Fruit fly (Drosophila melanogaster): ENCODE measurements around the gene pho.

pho gene

dm6 chr4:1122658-1123606, 58.5 kb downstream of the pho start, which contains the start of gene Cals (continued):
- no peak for TF ChIP-seq mirr (GFP tag; optimal IDR thresholded peaks at IDR 0.05)
- TF ChIP-seq CG4617 (GFP tag; optimal IDR thresholded peaks at IDR 0.05; ENCODE audit: borderline replicate concordance) = peak; percentile 54
- no peak for TF ChIP-seq Awh (GFP tag; IDR thresholded peaks at IDR 0.05)
- peak; percentile 94 for TF ChIP-seq MESR4 (GFP tag; optimal IDR thresholded peaks at IDR 0.05)
- TF ChIP-seq CG16813 (GFP tag; IDR thresholded peaks at IDR 0.05; ENCODE audit: partially characterized antibody) = no peak
- TF ChIP-seq Six4 (GFP tag; optimal IDR thresholded peaks at IDR 0.05) = no peak
- no peak for TF ChIP-seq Myb (GFP tag; optimal IDR thresholded peaks at IDR 0.05)
- TF ChIP-seq CG31441 (GFP tag; IDR thresholded peaks at IDR 0.05) = no peak
- TF ChIP-seq lbe (GFP tag; optimal IDR thresholded peaks at IDR 0.05) = peak; percentile 40
- TF ChIP-seq ATbp (GFP tag; optimal IDR thresholded peaks at IDR 0.05) = no peak
- no peak for TF ChIP-seq croc (GFP tag; conservative IDR thresholded peaks at IDR 0.05)
- TF ChIP-seq fd102C (GFP tag; optimal IDR thresholded peaks at IDR 0.05) = no peak
- TF ChIP-seq sens (GFP tag) = no peak
- TF ChIP-seq CG12659 (GFP tag; optimal IDR thresholded peaks at IDR 0.05) = peak; percentile 46
- no peak for TF ChIP-seq ac (GFP tag; optimal IDR thresholded peaks at IDR 0.05)
- TF ChIP-seq sug (tag; optimal IDR thresholded peaks at IDR 0.05) = no peak
- peak; percentile 93; the same call in 1 of the 2 replicates for TF ChIP-seq CG32767 (GFP tag; IDR thresholded peaks at IDR 0.05)
- no peak for TF ChIP-seq CG17328 (GFP tag; IDR thresholded peaks at IDR 0.05)
- TF ChIP-seq CG9817 (tag; optimal IDR thresholded peaks at IDR 0.05) = no peak
- TF ChIP-seq BEAF-32 (GFP tag; optimal IDR thresholded peaks at IDR 0.05) = no peak
- TF ChIP-seq PHDP (tag; optimal IDR thresholded peaks at IDR 0.05) = peak; percentile 4

Data from whole organism, embryonic.